Worm (Caenorhabditis elegans) whole organism, young adult: ENCODE measurements around the gene T28F12.1.

Source experiments
- B0261.1 ChIP-seq: sonication (generic microtip); optimal IDR thresholded peaks from 2 replicates; lab custom pipeline; 2016; ENCODE audit warnings: mild to moderate bottlenecking, missing genetic modification characterization, moderate library complexity, missing compliant biosample characterization
- K12H6.12 ChIP-seq: fragments of 200-800 bp; sonication (Bioruptor generic); optimal IDR thresholded peaks from 2 replicates; lab custom pipeline; 2018; ENCODE audit warnings: mild to moderate bottlenecking, missing genetic modification characterization, missing compliant biosample characterization
- akir-1 ChIP-seq: fragments of 200-800 bp; sonication (Bioruptor generic); optimal IDR thresholded peaks from 2 replicates; lab custom pipeline; 2018; ENCODE audit warnings: mild to moderate bottlenecking, missing genetic modification characterization, moderate library complexity, missing compliant biosample characterization
- ceh-40 ChIP-seq: fragments of 200-800 bp; sonication (Bioruptor generic); IDR thresholded peaks from 2 replicates; pipeline ENCODE4 v1.3.6; 2022; ENCODE audit warnings: missing genetic modification characterization, missing compliant biosample characterization
- dpff-1 ChIP-seq: sonication (generic microtip); optimal IDR thresholded peaks from 2 replicates; lab custom pipeline; 2017; ENCODE audit warnings: mild to moderate bottlenecking, missing genetic modification characterization, missing compliant biosample characterization
- ets-4 ChIP-seq: fragments of 200-800 bp; sonication (Bioruptor generic); optimal IDR thresholded peaks from 2 replicates; lab custom pipeline; 2018; ENCODE audit warnings: mild to moderate bottlenecking, missing genetic modification characterization, missing compliant biosample characterization
- madf-6 ChIP-seq: fragments of 200-800 bp; sonication (Bioruptor generic); IDR thresholded peaks from 2 replicates; pipeline ENCODE4 v1.3.6; 2022; ENCODE audit warnings: missing genetic modification reagents, missing genetic modification characterization, missing compliant biosample characterization
- nfya-1 ChIP-seq: sonication (generic microtip); optimal IDR thresholded peaks from 2 replicates; lab custom pipeline; 2017; ENCODE audit warnings: antibody characterized with exemption, missing compliant biosample characterization, missing genetic modification characterization, borderline replicate concordance; ENCODE audit not compliant: insufficient read depth
- zim-3 ChIP-seq: sonication (generic microtip); optimal IDR thresholded peaks from 2 replicates; lab custom pipeline; 2017; ENCODE audit warnings: mild to moderate bottlenecking, missing genetic modification characterization, moderate library complexity, missing compliant biosample characterization

DNA sequence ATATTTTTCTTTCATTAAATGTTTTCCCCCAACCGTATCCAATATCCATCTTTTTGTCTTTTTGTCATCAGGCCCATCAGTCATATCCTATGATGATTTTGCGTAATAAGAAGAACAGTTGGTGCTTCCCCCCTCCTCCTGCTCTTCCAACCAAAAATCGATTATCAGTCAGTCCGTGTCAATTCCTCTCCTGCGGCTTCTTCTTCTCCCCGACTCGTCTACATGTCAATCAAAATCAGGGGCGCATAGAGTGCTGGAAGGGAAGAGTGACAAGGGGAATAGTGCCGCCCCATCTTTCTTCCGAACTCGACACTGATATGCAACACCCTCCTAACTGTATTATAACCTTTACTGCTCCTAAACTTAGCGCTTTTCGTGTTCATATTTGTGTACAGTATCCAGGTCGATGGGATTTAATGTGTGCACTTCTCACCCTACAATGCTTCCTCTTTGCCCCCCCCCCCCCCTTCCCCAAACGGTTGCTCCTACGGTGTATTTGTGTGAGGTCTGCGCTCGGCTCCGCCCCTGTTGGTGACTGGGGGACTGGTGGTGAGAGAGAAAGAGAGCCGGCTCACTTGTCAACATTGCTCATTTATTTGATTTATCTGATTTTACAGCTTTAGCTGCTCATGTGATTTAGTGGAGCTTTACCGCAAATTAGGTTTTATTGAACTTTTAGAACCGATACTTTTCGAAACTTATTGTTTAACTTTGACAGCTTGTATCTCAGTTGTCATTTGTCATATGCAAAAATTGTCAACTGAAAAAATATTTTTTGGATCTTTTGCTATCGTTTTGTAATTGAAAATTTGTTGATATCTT is 21.3 kb upstream of the T28F12.1 start:
- TF ChIP-seq K12H6.12 (tag; lab: Kevin White, UChicago) (peak; percentile 7), madf-6 (GFP tag; lab: Robert Waterston, UW) (no peak), ets-4 (GFP tag; lab: Kevin White, UChicago) (peak; percentile 69), akir-1 (GFP tag; lab: Kevin White, UChicago) (no peak), B0261.1 (tag; lab: Kevin White, UChicago) (no peak), nfya-1 (tag; lab: Kevin White, UChicago) (no peak), ceh-40 (GFP tag; lab: Robert Waterston, UW) (no peak), zim-3 (tag; lab: Kevin White, UChicago) (no peak), dpff-1 (tag; lab: Kevin White, UChicago) (no peak)
